Worm (Caenorhabditis elegans): ENCODE measurements around the gene R08D7.5.

R08D7.5 gene

ce11 chrIII:8937571-8937970, 36.4 kb upstream of the R08D7.5 start (continued):
- TF ChIP-seq C17E4.6 (GFP tag; IDR thresholded peaks at IDR 0.05) = 0 out of 2 replicates have a peak, but pooled peaks have one; percentile 23
- TF ChIP-seq ceh-91 (GFP tag; IDR thresholded peaks at IDR 0.05) = peak; percentile 64
- TF ChIP-seq F37B4.10 (GFP tag; IDR thresholded peaks at IDR 0.05) = no peak
- no peak for TF ChIP-seq hsf-1 (GFP tag; IDR thresholded peaks at IDR 0.05)
- peak; percentile 61; the same call in 1 of the 2 replicates for TF ChIP-seq F33H1.4 (GFP tag; IDR thresholded peaks at IDR 0.05)
- peak; percentile 72 for TF ChIP-seq snpc-1.3 (tag; optimal IDR thresholded peaks at IDR 0.05; ENCODE audit: insufficient read depth)
- peak; percentile 34 for TF ChIP-seq B0035.1 (tag; optimal IDR thresholded peaks at IDR 0.05)
- TF ChIP-seq F22D6.2 (tag; optimal IDR thresholded peaks at IDR 0.05) = peak; percentile 36
- TF ChIP-seq zfh-2 (GFP tag; conservative IDR thresholded peaks at IDR 0.05) = no peak

- TF ChIP-seq nhr-80 (tag; optimal IDR thresholded peaks at IDR 0.05) (no peak), sdz-38 (tag; optimal IDR thresholded peaks at IDR 0.05) (no peak), F55B11.4 (tag; optimal IDR thresholded peaks at IDR 0.05; ENCODE audit: borderline replicate concordance, insufficient read depth) (no peak), nfyb-1 (GFP tag; IDR thresholded peaks at IDR 0.05) (no peak), let-607 (tag; optimal IDR thresholded peaks at IDR 0.05) (no peak), madf-6 (GFP tag; IDR thresholded peaks at IDR 0.05) (no peak), bed-1 (GFP tag; IDR thresholded peaks at IDR 0.05) (no peak)
Measured at ce11 chrIII:8944357-8944756, 29.6 kb upstream of the R08D7.5 start, which contains the start of gene dhrr-1. Gene dhrr-1 (plus strand): TSS chrIII:8944657.

- TF ChIP-seq hmg-1.2 (GFP tag; IDR thresholded peaks at IDR 0.05) (0 out of 2 replicates have a peak, but pooled peaks have one; percentile 23), B0019.2 (GFP tag; conservative IDR thresholded peaks at IDR 0.05) (no peak)
Measured at ce11 chrIII:8946285-8946684, 27.6 kb upstream of the R08D7.5 start.

ce11 chrIII:8949147-8949546, 24.8 kb upstream of the R08D7.5 start:
- no peak for TF ChIP-seq pha-4 (tag; optimal IDR thresholded peaks at IDR 0.05)
- TF ChIP-seq sdz-38 (tag; optimal IDR thresholded peaks at IDR 0.05) = no peak
- no peak for TF ChIP-seq pbrm-1 (GFP tag; IDR thresholded peaks at IDR 0.05)
- no peak for TF ChIP-seq lsy-27 (tag; optimal IDR thresholded peaks at IDR 0.05; ENCODE audit: borderline replicate concordance, insufficient read depth)
- no peak for TF ChIP-seq lin-35 (GFP tag; optimal IDR thresholded peaks at IDR 0.05)
- TF ChIP-seq F10E7.11 (tag; optimal IDR thresholded peaks at IDR 0.05) = no peak
- no peak for TF ChIP-seq nfyb-1 (GFP tag; IDR thresholded peaks at IDR 0.05)
- no peak for TF ChIP-seq lin-54 (GFP tag; optimal IDR thresholded peaks at IDR 0.05)
- no peak for TF ChIP-seq mcd-1 (GFP tag; IDR thresholded peaks at IDR 0.05)
- TF ChIP-seq madf-10 (tag; optimal IDR thresholded peaks at IDR 0.05) = no peak

ce11 chrIII:8955536-8955935, 18.4 kb upstream of the R08D7.5 start:
- TF ChIP-seq nfyb-1 (GFP tag; IDR thresholded peaks at IDR 0.05) = 0 out of 2 replicates have a peak, but pooled peaks have one; percentile 16
- no peak for TF ChIP-seq F49E8.2 (tag; optimal IDR thresholded peaks at IDR 0.05; ENCODE audit: insufficient read depth)
- no peak for TF ChIP-seq F23B12.7 (tag; optimal IDR thresholded peaks at IDR 0.05; ENCODE audit: insufficient read depth)

ce11 chrIII:8956146-8956646, 17.7 kb upstream of the R08D7.5 start, which contains the start of the genes ZK643.5 and ZK643.2:
Gene ZK643.5 (minus strand): TSS chrIII:8956196.
Gene ZK643.2 (plus strand): TSS chrIII:8956540.
- TF ChIP-seq dpff-1 (tag; optimal IDR thresholded peaks at IDR 0.05) (no peak), D2030.7 (GFP tag; IDR thresholded peaks at IDR 0.05) (peak; percentile 45; the same call in 1 of the 2 replicates), aptf-2 (GFP tag; conservative IDR thresholded peaks at IDR 0.05) (no peak), ama-1 (optimal IDR thresholded peaks at IDR 0.05) (no peak), ama-1 (GFP tag; optimal IDR thresholded peaks at IDR 0.05) (peak in 1 of 2 experiments; percentile 64), nhr-27 (tag; optimal IDR thresholded peaks at IDR 0.05) (no peak), atf-7 (tag; optimal IDR thresholded peaks at IDR 0.05) (no peak), somi-1 (GFP tag; optimal IDR thresholded peaks at IDR 0.05) (no peak), lin-35 (GFP tag; optimal IDR thresholded peaks at IDR 0.05) (peak in 1 of 3 experiments; percentile 76), sea-2 (GFP tag; IDR thresholded peaks at IDR 0.05) (no peak), snpc-4 (GFP tag; optimal IDR thresholded peaks at IDR 0.05) (peak; percentile 8), snpc-4 (tag; optimal IDR thresholded peaks at IDR 0.05) (peak in 1 of 4 experiments; percentile 5), unc-130 (GFP tag; optimal IDR thresholded peaks at IDR 0.05) (no peak)
